Worm (Caenorhabditis elegans) whole organism, L1 larva: ENCODE data around the gene C29F4.3.

Source experiments
- C04F5.9 ChIP-seq: sonication (generic microtip); optimal IDR thresholded peaks from 2 replicates; lab custom pipeline; 2016; ENCODE audit warnings: missing genetic modification characterization, missing compliant biosample characterization
- C16A3.4 ChIP-seq: fragments of 150-350 bp; optimal IDR thresholded peaks from 2 replicates; lab custom pipeline; 2014; ENCODE audit warnings: missing biosample characterization, missing genetic modification characterization
- C34B4.2 ChIP-seq: sonication (generic microtip); optimal IDR thresholded peaks from 2 replicates; lab custom pipeline; 2017; ENCODE audit warnings: mild to moderate bottlenecking, missing genetic modification characterization, missing compliant biosample characterization
- F16B12.6 ChIP-seq: fragments of 150-350 bp; optimal IDR thresholded peaks from 2 replicates; lab custom pipeline; 2014; ENCODE audit warnings: missing biosample characterization, missing genetic modification characterization
- Y116A8C.19 ChIP-seq: sonication (generic microtip); optimal IDR thresholded peaks from 2 replicates; lab custom pipeline; 2016; ENCODE audit warnings: missing compliant biosample characterization, missing genetic modification characterization, borderline replicate concordance
- alr-1 ChIP-seq: fragments of 200-800 bp; sonication (Bioruptor generic); optimal IDR thresholded peaks from 2 replicates; lab custom pipeline; 2018; ENCODE audit warnings: borderline replicate concordance, mild to moderate bottlenecking, missing genetic modification characterization, missing compliant biosample characterization
- aly-2 ChIP-seq: fragments of 150-350 bp; optimal IDR thresholded peaks from 2 replicates; lab custom pipeline; 2014; ENCODE audit warnings: missing biosample characterization, missing genetic modification characterization
- ceh-90 ChIP-seq: sonication (generic microtip); optimal IDR thresholded peaks from 2 replicates; lab custom pipeline; 2016; ENCODE audit warnings: missing genetic modification characterization, missing compliant biosample characterization
- ces-1 ChIP-seq: fragments of 150-350 bp; optimal IDR thresholded peaks from 2 replicates; lab custom pipeline; 2014; ENCODE audit warnings: missing biosample characterization, missing genetic modification reagents, missing genetic modification characterization
- efl-1 ChIP-seq, 4 experiments: fragments of 150-350 bp; optimal IDR thresholded peaks in 3 of 4; peaks in 1 of 4; 1 replicate in 1 of 4; 2 replicates in 3 of 4; lab custom pipeline; 2014; ENCODE audit warnings: missing biosample characterization in 2 of 4, missing genetic modification characterization in 2 of 4, missing genetic modification reagents in 2 of 4
- efl-3 ChIP-seq: fragments of 200-800 bp; sonication (Bioruptor generic); optimal IDR thresholded peaks from 2 replicates; lab custom pipeline; 2018; ENCODE audit warnings: mild to moderate bottlenecking, missing genetic modification characterization, missing compliant biosample characterization
- egl-13 ChIP-seq: sonication (generic microtip); optimal IDR thresholded peaks from 2 replicates; lab custom pipeline; 2016; ENCODE audit warnings: missing genotype, missing genetic modification reagents, missing genetic modification characterization, missing compliant biosample characterization
- egl-27 ChIP-seq, 2 experiments: fragments of 150-350 bp in 1 of 2; sonication (generic microtip); optimal IDR thresholded peaks; 3 replicates each; lab custom pipeline; 2017 to 2018; ENCODE audit warnings: missing biosample characterization in 2 of 2, missing genetic modification characterization in 2 of 2, missing genetic modification reagents in 2 of 2
- elt-2 ChIP-seq: sonication (generic microtip); optimal IDR thresholded peaks from 2 replicates; lab custom pipeline; 2016; ENCODE audit warnings: missing genetic modification characterization, mild to moderate bottlenecking, inconsistent platforms, missing compliant biosample characterization, missing genetic modification reagents
- elt-3 ChIP-seq, 6 experiments: fragments of 150-350 bp in 1 of 6; sonication (generic microtip); optimal IDR thresholded peaks; 2 replicates each; lab custom pipeline; 2017 to 2018; ENCODE audit warnings: missing biosample characterization in 6 of 6, missing genetic modification characterization in 6 of 6, inconsistent platforms in 1 of 6
- fkh-10 ChIP-seq: sonication (generic microtip); optimal IDR thresholded peaks from 2 replicates; lab custom pipeline; 2017; ENCODE audit warnings: missing biosample characterization, missing genetic modification reagents, missing genetic modification characterization
- fkh-8 ChIP-seq: sonication (generic microtip); optimal IDR thresholded peaks from 2 replicates; lab custom pipeline; 2016; ENCODE audit warnings: mild to moderate bottlenecking, missing genetic modification characterization, missing compliant biosample characterization
- grh-1 ChIP-seq: fragments of 200-800 bp; sonication (Bioruptor generic); IDR thresholded peaks from 2 replicates; pipeline ENCODE4 v1.3.6; 2022; ENCODE audit warnings: missing genetic modification reagents, missing genetic modification characterization, missing compliant biosample characterization
- hlh-17 ChIP-seq: fragments of 200-800 bp; sonication (Bioruptor generic); optimal IDR thresholded peaks from 2 replicates; lab custom pipeline; 2018; ENCODE audit warnings: missing genetic modification characterization, mild to moderate bottlenecking, missing compliant biosample characterization, moderate library complexity, borderline replicate concordance
- jun-1 ChIP-seq: fragments of 150-350 bp; optimal IDR thresholded peaks from 2 replicates; lab custom pipeline; 2014; ENCODE audit warnings: missing biosample characterization, missing genetic modification reagents, missing genetic modification characterization
- lin-14 ChIP-seq: fragments of 200-800 bp; sonication (Bioruptor generic); optimal IDR thresholded peaks from 2 replicates; lab custom pipeline; 2018; ENCODE audit warnings: mild to moderate bottlenecking, missing genetic modification characterization, moderate library complexity, missing compliant biosample characterization
- lin-15B ChIP-seq: fragments of 150-350 bp; sonication (generic microtip); optimal IDR thresholded peaks from 3 replicates; lab custom pipeline; 2014; ENCODE audit warnings: missing biosample characterization, missing genetic modification characterization
- lin-35 ChIP-seq, 2 experiments: fragments of 150-350 bp; optimal IDR thresholded peaks; 2 replicates each; lab custom pipeline; 2014; ENCODE audit warnings: missing biosample characterization in 2 of 2, missing genetic modification characterization in 2 of 2, missing genetic modification reagents in 2 of 2
- mef-2 ChIP-seq: fragments of 150-350 bp; optimal IDR thresholded peaks from 2 replicates; lab custom pipeline; 2014; ENCODE audit warnings: missing biosample characterization, missing genetic modification characterization
- nhr-20 ChIP-seq: sonication (generic microtip); optimal IDR thresholded peaks from 2 replicates; lab custom pipeline; 2016; ENCODE audit warnings: mild to moderate bottlenecking, missing genetic modification characterization, missing compliant biosample characterization
- nhr-71 ChIP-seq: sonication (generic microtip); optimal IDR thresholded peaks from 2 replicates; lab custom pipeline; 2016; ENCODE audit warnings: mild to moderate bottlenecking, missing genetic modification characterization, moderate library complexity, missing compliant biosample characterization
- nhr-76 ChIP-seq: sonication (generic microtip); optimal IDR thresholded peaks from 2 replicates; lab custom pipeline; 2017; ENCODE audit warnings: missing biosample characterization, missing genetic modification characterization
- nhr-84 ChIP-seq: sonication (generic microtip); optimal IDR thresholded peaks from 2 replicates; lab custom pipeline; 2017; ENCODE audit warnings: missing biosample characterization, missing genetic modification characterization
- pag-3 ChIP-seq: sonication (generic microtip); optimal IDR thresholded peaks from 2 replicates; lab custom pipeline; 2017; ENCODE audit warnings: missing genetic modification characterization, mild to moderate bottlenecking, missing compliant biosample characterization, antibody characterized with exemption, borderline replicate concordance; ENCODE audit not compliant: insufficient read depth
- snu-23 ChIP-seq: sonication (generic microtip); optimal IDR thresholded peaks from 2 replicates; lab custom pipeline; 2016; ENCODE audit warnings: missing genetic modification characterization, missing compliant biosample characterization
- sptf-1 ChIP-seq: fragments of 150-350 bp; optimal IDR thresholded peaks from 2 replicates; lab custom pipeline; 2014; ENCODE audit warnings: missing biosample characterization, missing genetic modification characterization
- sup-37 ChIP-seq: fragments of 200-800 bp; sonication (Bioruptor generic); optimal IDR thresholded peaks from 2 replicates; lab custom pipeline; 2018; ENCODE audit warnings: mild to moderate bottlenecking, missing genetic modification characterization, missing compliant biosample characterization
- tbx-2 ChIP-seq: sonication (generic microtip); optimal IDR thresholded peaks from 2 replicates; lab custom pipeline; 2016; ENCODE audit warnings: missing genetic modification characterization, missing compliant biosample characterization
- tlp-1 ChIP-seq: fragments of 150-350 bp; optimal IDR thresholded peaks from 2 replicates; lab custom pipeline; 2014; ENCODE audit warnings: missing biosample characterization, missing genetic modification characterization
- unc-130 ChIP-seq: fragments of 150-350 bp; optimal IDR thresholded peaks from 2 replicates; lab custom pipeline; 2017; ENCODE audit warnings: missing biosample characterization, missing genetic modification characterization, inconsistent platforms
- unc-30 ChIP-seq: sonication (generic microtip); optimal IDR thresholded peaks from 2 replicates; lab custom pipeline; 2017; ENCODE audit warnings: missing biosample characterization, missing genetic modification characterization
- unc-86 ChIP-seq: sonication (generic microtip); optimal IDR thresholded peaks from 2 replicates; lab custom pipeline; 2016; ENCODE audit warnings: missing genetic modification characterization, missing compliant biosample characterization
- zag-1 ChIP-seq: fragments of 150-350 bp; optimal IDR thresholded peaks from 2 replicates; lab custom pipeline; 2014; ENCODE audit warnings: missing biosample characterization, missing genetic modification characterization
- ztf-4 ChIP-seq: fragments of 150-350 bp; optimal IDR thresholded peaks from 2 replicates; lab custom pipeline; 2014; ENCODE audit warnings: missing biosample characterization, missing genetic modification characterization

Gene C29F4.3

ce11 chrIV:11241368-11241767, 17.6 kb upstream of the C29F4.3 start, which contains the start of gene C05C12.6:
C05C12.6 (minus strand) TSS chrIV:11241468.
- TF ChIP-seq zag-1 (no peak), nhr-76 (tag; lab: Kevin White, UChicago) (no peak), efl-3 (GFP tag; lab: Kevin White, UChicago) (no peak), hlh-17 (GFP tag; lab: Kevin White, UChicago) (no peak), egl-27 (tag; optimal IDR thresholded peaks at IDR 0.05; lab: Kevin White, UChicago) (no peak)

ce11 chrIV:11235755-11236154, 12.0 kb upstream of the C29F4.3 start:
- TF ChIP-seq C04F5.9 (tag; lab: Kevin White, UChicago) (no peak), lin-14 (peak; percentile 49)

- TF ChIP-seq unc-86 (no peak), nhr-84 (tag; lab: Kevin White, UChicago) (no peak), snu-23 (GFP tag; lab: Kevin White, UChicago) (no peak), grh-1 (GFP tag; lab: Robert Waterston, UW) (no peak), fkh-8 (tag; lab: Kevin White, UChicago) (no peak), ces-1 (GFP tag; lab: Kevin White, UChicago) (no peak), Y116A8C.19 (tag; lab: Kevin White, UChicago) (no peak), efl-1 (optimal IDR thresholded peaks at IDR 0.05; lab: Kevin White, UChicago) (no peak), efl-1 (GFP tag; optimal IDR thresholded peaks at IDR 0.05 in 1 of 2; lab: Kevin White, UChicago) (no peak), aly-2 (tag; lab: Kevin White, UChicago) (no peak), elt-2 (tag; lab: Kevin White, UChicago) (no peak), fkh-10 (no peak), pag-3 (tag; lab: Kevin White, UChicago) (no peak), C34B4.2 (tag; lab: Kevin White, UChicago) (no peak), nhr-20 (tag; lab: Kevin White, UChicago) (no peak), unc-30 (no peak), sptf-1 (no peak), mef-2 (tag; lab: Kevin White, UChicago) (no peak), egl-13 (no peak), elt-3 (tag; optimal IDR thresholded peaks at IDR 0.05; lab: Kevin White, UChicago) (no peak)
These were observed 7.6 kb upstream of the C29F4.3 start for ce11 chrIV:11231376-11231775.

ce11 chrIV:11230069-11230468, 6.3 kb upstream of the C29F4.3 start, which contains the start of gene best-7:
best-7 (minus strand) TSS chrIV:11230307.
- TF ChIP-seq hlh-17 (GFP tag; lab: Kevin White, UChicago) (no peak), Y116A8C.19 (tag; lab: Kevin White, UChicago) (no peak), jun-1 (no peak), C04F5.9 (tag; lab: Kevin White, UChicago) (no peak), lin-35 (GFP tag; optimal IDR thresholded peaks at IDR 0.05; lab: Kevin White, UChicago) (no peak), C34B4.2 (tag; lab: Kevin White, UChicago) (no peak), unc-30 (no peak)

- TF ChIP-seq F16B12.6 (tag; lab: Kevin White, UChicago) (no peak), efl-1 (optimal IDR thresholded peaks at IDR 0.05; lab: Kevin White, UChicago) (no peak), efl-1 (GFP tag; optimal IDR thresholded peaks at IDR 0.05 in 1 of 2; lab: Kevin White, UChicago) (peak in 1 of 2 experiments; percentile 78)
- TF ChIP-seq, all 84 proteins: peak for 1
These were observed 5.2 kb upstream of the C29F4.3 start for ce11 chrIV:11229013-11229412.

- TF ChIP-seq hlh-17 (GFP tag; lab: Kevin White, UChicago): no peak
- TF ChIP-seq C16A3.4: no peak
- TF ChIP-seq nhr-76 (tag; lab: Kevin White, UChicago): no peak
- TF ChIP-seq ceh-90 (tag; lab: Kevin White, UChicago): no peak
- no peak for TF ChIP-seq snu-23 (GFP tag; lab: Kevin White, UChicago)
- no peak for TF ChIP-seq lin-14
- no peak for TF ChIP-seq lin-15B (tag; lab: Kevin White, UChicago)
- no peak for TF ChIP-seq sup-37 (GFP tag; lab: Kevin White, UChicago)
- no peak for TF ChIP-seq mef-2 (tag; lab: Kevin White, UChicago)
- no peak for TF ChIP-seq nhr-84 (tag; lab: Kevin White, UChicago)
- TF ChIP-seq unc-86: no peak
- TF ChIP-seq unc-130 (tag; lab: Kevin White, UChicago): no peak
- TF ChIP-seq elt-2 (tag; lab: Kevin White, UChicago): no peak
- no peak for TF ChIP-seq nhr-71 (tag; lab: Kevin White, UChicago)
- no peak for TF ChIP-seq tbx-2 (tag; lab: Kevin White, UChicago)
- no peak for TF ChIP-seq pag-3 (tag; lab: Kevin White, UChicago)
- TF ChIP-seq ztf-4 (tag; lab: Kevin White, UChicago): no peak
- no peak for TF ChIP-seq efl-3 (GFP tag; lab: Kevin White, UChicago)
- TF ChIP-seq alr-1: no peak
- no peak for TF ChIP-seq tlp-1 (tag; lab: Kevin White, UChicago)
- TF ChIP-seq, all 84 proteins: peak for 0
These were observed 2.8 kb upstream of the C29F4.3 start for ce11 chrIV:11226545-11226944.
